Fruit fly (Drosophila melanogaster): Measurements from ENCODE around the gene Lamtor4.

dm6 chr3L:3928943-3929785 is 32.5 kb downstream of the Lamtor4 start:
- no peak for TF ChIP-seq CG8478 (optimal IDR thresholded peaks at IDR 0.05)
- no peak for TF ChIP-seq CTCF (optimal IDR thresholded peaks at IDR 0.05)

Measured in S2 (cell line).